Fruit fly (Drosophila melanogaster) whole organism, embryonic: ENCODE results near the gene Lcp65Ag1.

Source experiments
- Adf1 ChIP-seq: fragments of 200-800 bp; sonication (Bioruptor generic); IDR thresholded peaks from 2 replicates; pipeline ENCODE4 v1.3.6; 2022; ENCODE audit warnings: missing biosample characterization, missing genetic modification characterization
- CG10543 ChIP-seq: fragments of 200-800 bp; sonication (Bioruptor generic); optimal IDR thresholded peaks from 3 replicates; lab custom pipeline; 2017; ENCODE audit warnings: missing biosample characterization, mild to moderate bottlenecking, missing genetic modification characterization, moderate library complexity
- CG11093 ChIP-seq: fragments of 200-800 bp; sonication (Bioruptor generic); IDR thresholded peaks from 3 replicates; pipeline ENCODE4 v1.3.6; 2022; ENCODE audit warnings: missing biosample characterization, missing genetic modification characterization
- CG11398 ChIP-seq: fragments of 200-800 bp; sonication (Bioruptor generic); optimal IDR thresholded peaks from 2 replicates; lab custom pipeline; 2016; ENCODE audit warnings: missing biosample characterization, missing genetic modification characterization
- CG11504 ChIP-seq: fragments of 200-800 bp; sonication (Bioruptor generic); optimal IDR thresholded peaks from 3 replicates; lab custom pipeline; 2019; ENCODE audit warnings: missing biosample characterization, mild to moderate bottlenecking, missing genetic modification characterization, moderate library complexity
- CG12219 ChIP-seq: fragments of 200-800 bp; sonication (Bioruptor generic); optimal IDR thresholded peaks from 3 replicates; lab custom pipeline; 2018; ENCODE audit warnings: missing biosample characterization, mild to moderate bottlenecking, missing genetic modification characterization
- CG15269 ChIP-seq: fragments of 200-800 bp; sonication (Bioruptor generic); optimal IDR thresholded peaks from 2 replicates; lab custom pipeline; 2018; ENCODE audit warnings: missing biosample characterization, mild to moderate bottlenecking, missing genetic modification characterization, moderate library complexity
- CG17361 ChIP-seq: fragments of 200-800 bp; sonication (Bioruptor generic); IDR thresholded peaks from 3 replicates; pipeline ENCODE4 v1.3.6; 2022; ENCODE audit warnings: missing biosample characterization, missing genetic modification characterization
- CG18599 ChIP-seq: fragments of 200-800 bp; sonication (Bioruptor generic); optimal IDR thresholded peaks from 3 replicates; lab custom pipeline; 2017; ENCODE audit warnings: missing biosample characterization, missing genetic modification characterization, mild to moderate bottlenecking, moderate library complexity, missing genetic modification reagents
- CG2129 ChIP-seq: fragments of 200-800 bp; sonication (Bioruptor generic); IDR thresholded peaks from 2 replicates; pipeline ENCODE4 v1.3.6; 2022; ENCODE audit warnings: missing biosample characterization, missing genetic modification characterization; ENCODE audit not compliant: partially characterized antibody
- CG33213 ChIP-seq: fragments of 200-800 bp; sonication (Bioruptor generic); optimal IDR thresholded peaks from 3 replicates; lab custom pipeline; 2016; ENCODE audit warnings: missing biosample characterization, missing genetic modification characterization
- CG3726 ChIP-seq: fragments of 200-800 bp; sonication (Bioruptor generic); IDR thresholded peaks from 3 replicates; pipeline ENCODE4, ENCODE4 v1.3.6; 2022; ENCODE audit warnings: missing biosample characterization, missing genetic modification characterization
- CG5180 ChIP-seq: fragments of 200-800 bp; sonication (Bioruptor generic); optimal IDR thresholded peaks from 3 replicates; lab custom pipeline; 2017; ENCODE audit warnings: missing biosample characterization, missing genetic modification characterization, mild to moderate bottlenecking, moderate library complexity, missing genetic modification reagents
- CG6254 ChIP-seq: fragments of 200-800 bp; sonication (Bioruptor generic); optimal IDR thresholded peaks from 3 replicates; lab custom pipeline; 2017; ENCODE audit warnings: mild to moderate bottlenecking, missing biosample characterization, missing genetic modification reagents, missing genetic modification characterization
- CG6683 ChIP-seq: fragments of 200-800 bp; sonication (Bioruptor generic); optimal IDR thresholded peaks from 2 replicates; lab custom pipeline; 2017; ENCODE audit warnings: missing biosample characterization, mild to moderate bottlenecking, missing genetic modification characterization, missing genetic modification reagents
- CG6689 ChIP-seq: fragments of 200-800 bp; sonication (Bioruptor generic); IDR thresholded peaks from 2 replicates; pipeline ENCODE4 v1.3.6; 2022; ENCODE audit warnings: missing biosample characterization, missing genetic modification characterization
- CG6791 ChIP-seq: fragments of 200-800 bp; sonication (Bioruptor generic); IDR thresholded peaks from 3 replicates; pipeline ENCODE4 v1.3.6; 2022; ENCODE audit warnings: missing biosample characterization, missing genetic modification characterization; ENCODE audit not compliant: partially characterized antibody
- CG6813 ChIP-seq: fragments of 200-800 bp; sonication (Bioruptor generic); optimal IDR thresholded peaks from 2 replicates; lab custom pipeline; 2017; ENCODE audit warnings: missing biosample characterization, missing genetic modification characterization, mild to moderate bottlenecking, moderate library complexity, missing genetic modification reagents
- CG8765 ChIP-seq: fragments of 200-800 bp; sonication (Bioruptor generic); IDR thresholded peaks from 2 replicates; pipeline ENCODE4 v1.3.6; 2022; ENCODE audit warnings: missing biosample characterization, missing genetic modification characterization
- CG9817 ChIP-seq: fragments of 200-800 bp; sonication (Bioruptor generic); optimal IDR thresholded peaks from 2 replicates; lab custom pipeline; 2018; ENCODE audit warnings: missing biosample characterization, mild to moderate bottlenecking, missing genetic modification characterization, moderate library complexity
- CkIIα-i1 ChIP-seq: fragments of 200-800 bp; sonication (Bioruptor generic); IDR thresholded peaks from 2 replicates; pipeline ENCODE4 v1.3.6; 2022; ENCODE audit warnings: missing biosample characterization, missing genetic modification characterization
- Dad ChIP-seq: fragments of 200-800 bp; sonication (Bioruptor generic); optimal IDR thresholded peaks from 3 replicates; lab custom pipeline; 2016; ENCODE audit warnings: missing biosample characterization, missing genetic modification characterization
- Eip74EF ChIP-seq, 2 experiments: fragments of 200-800 bp in 1 of 2; fragments of >200 bp in 1 of 2; sonication (Bioruptor generic) in 1 of 2; optimal IDR thresholded peaks; 2 replicates each; lab custom pipeline; 2017 to 2019; ENCODE audit warnings: missing biosample characterization in 2 of 2, missing genetic modification characterization in 2 of 2, mild to moderate bottlenecking in 1 of 2, moderate library complexity in 1 of 2
- Fer1 ChIP-seq: fragments of 200-800 bp; sonication (Bioruptor generic); optimal IDR thresholded peaks from 2 replicates; lab custom pipeline; 2017; ENCODE audit warnings: missing biosample characterization, mild to moderate bottlenecking, missing genetic modification characterization
- HLH54F ChIP-seq: fragments of 200-800 bp; sonication (Bioruptor generic); optimal IDR thresholded peaks from 3 replicates; lab custom pipeline; 2016; ENCODE audit warnings: missing biosample characterization, missing genetic modification characterization
- Hmr ChIP-seq: fragments of 200-800 bp; sonication (Bioruptor generic); optimal IDR thresholded peaks from 3 replicates; lab custom pipeline; 2017; ENCODE audit warnings: mild to moderate bottlenecking, missing biosample characterization, missing genetic modification reagents, missing genetic modification characterization
- Oaz ChIP-seq: fragments of 200-800 bp; sonication (Bioruptor generic); IDR thresholded peaks from 2 replicates; pipeline ENCODE4 v1.3.6; 2022; ENCODE audit warnings: missing biosample characterization, missing genetic modification characterization
- Sry-δ ChIP-seq: fragments of 200-800 bp; sonication (Bioruptor generic); optimal IDR thresholded peaks from 2 replicates; lab custom pipeline; 2016; ENCODE audit warnings: missing biosample characterization, missing genetic modification characterization
- Taf1 ChIP-seq: fragments of 200-800 bp; sonication (Bioruptor generic); IDR thresholded peaks from 2 replicates; pipeline ENCODE4 v1.3.6; 2022; ENCODE audit warnings: missing biosample characterization, missing genetic modification characterization
- ab ChIP-seq: fragments of 200-800 bp; sonication (Bioruptor generic); optimal IDR thresholded peaks from 2 replicates; lab custom pipeline; 2016; ENCODE audit warnings: missing biosample characterization, missing genetic modification characterization
- amos ChIP-seq: fragments of 200-800 bp; sonication (Bioruptor generic); IDR thresholded peaks from 2 replicates; pipeline ENCODE4 v1.3.6; 2022; ENCODE audit warnings: missing biosample characterization, missing genetic modification characterization; ENCODE audit not compliant: partially characterized antibody
- bigmax ChIP-seq: fragments of 200-800 bp; sonication (Bioruptor generic); optimal IDR thresholded peaks from 2 replicates; lab custom pipeline; 2018; ENCODE audit warnings: missing biosample characterization, mild to moderate bottlenecking, missing genetic modification characterization
- bsh ChIP-seq, 2 experiments: fragments of 200-800 bp; sonication (Bioruptor generic); optimal IDR thresholded peaks; 2 replicates each; lab custom pipeline; 2017 to 2018; ENCODE audit warnings: mild to moderate bottlenecking in 2 of 2, missing biosample characterization in 2 of 2, missing genetic modification characterization in 2 of 2, moderate library complexity in 1 of 2
- cwo ChIP-seq: fragments of 200-800 bp; sonication (Bioruptor generic); optimal IDR thresholded peaks from 3 replicates; lab custom pipeline; 2017; ENCODE audit warnings: missing biosample characterization, missing genetic modification characterization, mild to moderate bottlenecking, moderate library complexity, missing genetic modification reagents
- gro ChIP-seq: fragments of 200-800 bp; sonication (Bioruptor generic); optimal IDR thresholded peaks from 2 replicates; lab custom pipeline; 2016; ENCODE audit warnings: missing biosample characterization, missing genetic modification characterization
- hbn ChIP-seq: fragments of 200-800 bp; sonication (Bioruptor generic); IDR thresholded peaks from 2 replicates; pipeline ENCODE4 v1.3.6; 2022; ENCODE audit warnings: missing biosample characterization, missing genetic modification characterization; ENCODE audit not compliant: partially characterized antibody
- lov ChIP-seq, 2 experiments: fragments of 200-800 bp in 1 of 2; fragments of >200 bp in 1 of 2; sonication (Bioruptor generic) in 1 of 2; IDR thresholded peaks in 1 of 2; optimal IDR thresholded peaks in 1 of 2; 2 replicates in 1 of 2; 3 replicates in 1 of 2; pipeline versions ENCODE4 v1.3.6 to Lab custom; 2017 to 2022; ENCODE audit warnings: missing biosample characterization in 1 of 2, missing genetic modification characterization in 1 of 2
- mirr ChIP-seq: fragments of 200-800 bp; sonication (Bioruptor generic); optimal IDR thresholded peaks from 3 replicates; lab custom pipeline; 2018; ENCODE audit warnings: missing biosample characterization, mild to moderate bottlenecking, missing genetic modification characterization
- pan ChIP-seq, 4 experiments: fragments of >200 bp in 3 of 4; fragments of 200-800 bp in 1 of 4; sonication (Bioruptor generic) in 1 of 4; optimal IDR thresholded peaks in 3 of 4; IDR thresholded peaks in 1 of 4; 2 replicates each; pipeline versions ENCODE4 v1.3.6 to Lab custom; 2017 to 2022; ENCODE audit warnings: missing biosample characterization in 2 of 4, missing genetic modification characterization in 2 of 4, mixed read lengths in 1 of 4
- prd ChIP-seq, 3 experiments: fragments of >200 bp in 2 of 3; fragments of 200-800 bp in 1 of 3; sonication (Bioruptor generic) in 1 of 3; optimal IDR thresholded peaks in 2 of 3; IDR thresholded peaks in 1 of 3; 2 replicates in 2 of 3; 3 replicates in 1 of 3; pipeline versions ENCODE4 v1.3.6 to Lab custom; 2017 to 2022; ENCODE audit warnings: missing biosample characterization in 1 of 3, missing genetic modification characterization in 1 of 3
- repo ChIP-seq: fragments of 200-800 bp; sonication (Bioruptor generic); optimal IDR thresholded peaks from 2 replicates; lab custom pipeline; 2016; ENCODE audit warnings: missing biosample characterization, missing genetic modification characterization
- salm ChIP-seq: fragments of 200-800 bp; sonication (Bioruptor generic); optimal IDR thresholded peaks from 2 replicates; lab custom pipeline; 2018; ENCODE audit warnings: missing biosample characterization, mild to moderate bottlenecking, missing genetic modification characterization
- sqz ChIP-seq: fragments of 200-800 bp; sonication (Bioruptor generic); optimal IDR thresholded peaks from 3 replicates; lab custom pipeline; 2018; ENCODE audit warnings: missing biosample characterization, mild to moderate bottlenecking, missing genetic modification characterization
- tna ChIP-seq: fragments of 200-800 bp; sonication (Bioruptor generic); IDR thresholded peaks from 2 replicates; pipeline ENCODE4 v1.3.6; 2022; ENCODE audit warnings: missing biosample characterization, missing genetic modification characterization; ENCODE audit not compliant: partially characterized antibody
- z ChIP-seq: fragments of 200-800 bp; sonication (Bioruptor generic); IDR thresholded peaks from 3 replicates; pipeline ENCODE4 v1.3.6; 2022; ENCODE audit warnings: missing biosample characterization, missing genetic modification characterization

Gene Lcp65Ag1

dm6 chr3L:6124616-6125408 is 10.3 kb downstream of the Lcp65Ag1 start (continued):
- peak; percentile 13 for TF ChIP-seq CG11504
- peak; percentile 59 for TF ChIP-seq Oaz (GFP tag; lab: Robert Waterston, UW)
- TF ChIP-seq repo = peak; percentile 64
- TF ChIP-seq bigmax = peak; percentile 68
- peak; percentile 59 for TF ChIP-seq CG10543
- no peak for TF ChIP-seq pan (optimal IDR thresholded peaks at IDR 0.05; lab: Kevin White, UChicago)
- TF ChIP-seq pan (GFP tag; optimal IDR thresholded peaks at IDR 0.05 in 1 of 2, IDR thresholded peaks at IDR 0.05 in 1 of 2) = peak in 1 of 2 experiments; percentile 88
- peak; percentile 31 for TF ChIP-seq Sry-δ
- peak; percentile 39 for TF ChIP-seq CG5180 (GFP tag; lab: Kevin White, UChicago)
- TF ChIP-seq mirr (GFP tag; lab: Kevin White, UChicago) = peak; percentile 84
- TF ChIP-seq gro (GFP tag; lab: Kevin White, UChicago) = no peak
- no peak for TF ChIP-seq CG2129
- peak; percentile 25 for TF ChIP-seq cwo (GFP tag; lab: Kevin White, UChicago)
- no peak for TF ChIP-seq tna (GFP tag; lab: Robert Waterston, UW)
- TF ChIP-seq Taf1 (GFP tag; lab: Robert Waterston, UW) = peak; percentile 42
- TF ChIP-seq CkIIα-i1 (GFP tag; lab: Robert Waterston, UW) = no peak; the same call in 1 of the 2 replicates
- peak; percentile 66 for TF ChIP-seq CG6689
- TF ChIP-seq CG15269 (tag; lab: Kevin White, UChicago) = peak; percentile 63
- TF ChIP-seq CG12219 (GFP tag; lab: Kevin White, UChicago) = peak; percentile 76
- TF ChIP-seq hbn (GFP tag; lab: Robert Waterston, UW) = no peak
- TF ChIP-seq CG6813 (GFP tag; lab: Kevin White, UChicago) = peak; percentile 90
- TF ChIP-seq CG18599 (GFP tag; lab: Kevin White, UChicago) = peak; percentile 79
- peak; percentile 70 for TF ChIP-seq CG9817 (tag; lab: Kevin White, UChicago)
- TF ChIP-seq z (GFP tag; lab: Robert Waterston, UW) = no peak; the same call in 2 of the 3 replicates
- peak; percentile 89 for TF ChIP-seq Fer1 (GFP tag; lab: Kevin White, UChicago)
- peak; percentile 74 for TF ChIP-seq sqz
- no peak; the same call in 2 of the 3 replicates for TF ChIP-seq CG11093 (GFP tag; lab: Robert Waterston, UW)
- peak in 1 of 2 experiments; percentile 62 for TF ChIP-seq bsh (GFP tag; optimal IDR thresholded peaks at IDR 0.05; lab: Kevin White, UChicago)
- TF ChIP-seq CG6254 (GFP tag; lab: Kevin White, UChicago) = peak; percentile 99
- no peak for TF ChIP-seq amos
- TF ChIP-seq Adf1 (GFP tag; lab: Robert Waterston, UW) = peak; percentile 30; the same call in 1 of the 2 replicates
- TF ChIP-seq CG33213 (GFP tag; lab: Kevin White, UChicago) = peak; percentile 82
- peak; percentile 66 for TF ChIP-seq CG17361 (GFP tag; lab: Robert Waterston, UW)
- TF ChIP-seq CG11398 (GFP tag; lab: Kevin White, UChicago) = peak; percentile 55
- no peak for TF ChIP-seq lov (optimal IDR thresholded peaks at IDR 0.05; lab: Kevin White, UChicago)
- peak; percentile 97 for TF ChIP-seq lov (GFP tag; IDR thresholded peaks at IDR 0.05; lab: Robert Waterston, UW)
- peak in 1 of 2 experiments; percentile 5 for TF ChIP-seq prd (optimal IDR thresholded peaks at IDR 0.05; lab: Kevin White, UChicago)
- no peak for TF ChIP-seq prd (GFP tag; IDR thresholded peaks at IDR 0.05; lab: Robert Waterston, UW)
- peak; percentile 61 for TF ChIP-seq CG6683 (GFP tag; lab: Kevin White, UChicago)
- TF ChIP-seq Dad (GFP tag; lab: Kevin White, UChicago) = peak; percentile 81
- TF ChIP-seq CG8765 (GFP tag; lab: Robert Waterston, UW) = no peak
- peak in 1 of 2 experiments; percentile 63 for TF ChIP-seq Eip74EF (GFP tag; optimal IDR thresholded peaks at IDR 0.05; lab: Kevin White, UChicago)
- peak; percentile 86 for TF ChIP-seq Hmr (GFP tag; lab: Kevin White, UChicago)
- peak; percentile 54 for TF ChIP-seq salm (tag; lab: Kevin White, UChicago)
- TF ChIP-seq ab (GFP tag; lab: Kevin White, UChicago) = no peak
- 0 out of 3 replicates have a peak, but pooled peaks have one; percentile 43 for TF ChIP-seq CG3726 (GFP tag; lab: Robert Waterston, UW)
- TF ChIP-seq CG6791 = no peak
- TF ChIP-seq HLH54F (GFP tag; lab: Kevin White, UChicago) = no peak
